Fruit fly (Drosophila melanogaster) whole organism, prepupa: Measurements from ENCODE around the gene CG14275.

ENCODE experiments used
- Blimp-1 ChIP-seq: fragments of 200-800 bp; sonication (Bioruptor generic); optimal IDR thresholded peaks from 3 replicates; lab custom pipeline; 2017; ENCODE audit warnings: missing biosample characterization, missing genetic modification characterization, mild to moderate bottlenecking, moderate library complexity, missing genetic modification reagents
- CG10631 ChIP-seq: fragments of 200-800 bp; sonication (Bioruptor generic); optimal IDR thresholded peaks from 2 replicates; lab custom pipeline; 2016; ENCODE audit warnings: missing biosample characterization, missing genetic modification characterization
- CG10669 ChIP-seq: fragments of 200-800 bp; sonication (Bioruptor generic); optimal IDR thresholded peaks from 3 replicates; lab custom pipeline; 2018; ENCODE audit warnings: missing biosample characterization, mild to moderate bottlenecking, missing genetic modification characterization, moderate library complexity
- CG11294 ChIP-seq: fragments of 200-800 bp; sonication (Bioruptor generic); IDR thresholded peaks from 2 replicates; pipeline ENCODE4 v1.3.6; 2022; ENCODE audit warnings: missing biosample characterization, missing genetic modification characterization
- CG11902 ChIP-seq: fragments of 200-800 bp; sonication (Bioruptor generic); optimal IDR thresholded peaks from 3 replicates; lab custom pipeline; 2016; ENCODE audit warnings: missing biosample characterization, missing genetic modification characterization
- CG15336 ChIP-seq: fragments of 200-800 bp; sonication (Bioruptor generic); IDR thresholded peaks from 2 replicates; pipeline ENCODE4 v1.3.6; 2022; ENCODE audit warnings: missing biosample characterization, missing genetic modification characterization
- CG1621 ChIP-seq: fragments of 200-800 bp; sonication (Bioruptor generic); optimal IDR thresholded peaks from 3 replicates; lab custom pipeline; 2018; ENCODE audit warnings: missing biosample characterization, mild to moderate bottlenecking, missing genetic modification characterization
- CG16779 ChIP-seq: fragments of 200-800 bp; sonication (Bioruptor generic); optimal IDR thresholded peaks from 3 replicates; lab custom pipeline; 2017; ENCODE audit warnings: missing biosample characterization, mild to moderate bottlenecking, missing genetic modification characterization
- CG3032 ChIP-seq: fragments of 200-800 bp; optimal IDR thresholded peaks from 2 replicates; lab custom pipeline; 2019; ENCODE audit warnings: missing biosample characterization, mild to moderate bottlenecking, missing genetic modification characterization, moderate library complexity
- CG32006 ChIP-seq: fragments of 200-800 bp; sonication (Bioruptor generic); optimal IDR thresholded peaks from 3 replicates; lab custom pipeline; 2017; ENCODE audit warnings: missing biosample characterization, mild to moderate bottlenecking, missing genetic modification characterization
- CG34406 ChIP-seq: fragments of 200-800 bp; sonication (Bioruptor generic); optimal IDR thresholded peaks from 3 replicates; lab custom pipeline; 2016; ENCODE audit warnings: missing biosample characterization, missing genetic modification characterization
- CG3919 ChIP-seq: fragments of 200-800 bp; sonication (Bioruptor generic); optimal IDR thresholded peaks from 3 replicates; lab custom pipeline; 2016; ENCODE audit warnings: missing biosample characterization, missing genetic modification characterization
- CG4318 ChIP-seq: fragments of 200-800 bp; sonication (Bioruptor generic); optimal IDR thresholded peaks from 3 replicates; lab custom pipeline; 2017; ENCODE audit warnings: missing biosample characterization, mild to moderate bottlenecking, missing genetic modification characterization
- CG6163 ChIP-seq: fragments of 200-800 bp; sonication (Bioruptor generic); IDR thresholded peaks from 3 replicates; pipeline ENCODE4 v1.3.6; 2022; ENCODE audit warnings: missing biosample characterization, missing genetic modification characterization
- CG6276 ChIP-seq: fragments of 200-800 bp; sonication (Bioruptor generic); optimal IDR thresholded peaks from 2 replicates; lab custom pipeline; 2017; ENCODE audit warnings: missing biosample characterization, mild to moderate bottlenecking, missing genetic modification characterization
- CG6808 ChIP-seq: fragments of 200-800 bp; sonication (Bioruptor generic); optimal IDR thresholded peaks from 3 replicates; lab custom pipeline; 2017; ENCODE audit warnings: missing biosample characterization, missing genetic modification characterization, mild to moderate bottlenecking, moderate library complexity, missing genetic modification reagents
- CG7368 ChIP-seq: fragments of 200-800 bp; sonication (Bioruptor generic); optimal IDR thresholded peaks from 3 replicates; lab custom pipeline; 2016; ENCODE audit warnings: missing biosample characterization, missing genetic modification characterization
- CG8119 ChIP-seq: fragments of 200-800 bp; sonication (Bioruptor generic); IDR thresholded peaks from 3 replicates; pipeline ENCODE4 v1.3.6; 2022; ENCODE audit warnings: missing biosample characterization, missing genetic modification characterization
- CG9139 ChIP-seq: fragments of 200-800 bp; sonication (Bioruptor generic); optimal IDR thresholded peaks from 3 replicates; lab custom pipeline; 2017; ENCODE audit warnings: missing biosample characterization, mild to moderate bottlenecking, missing genetic modification characterization
- Eip75B ChIP-seq: fragments of 200-800 bp; sonication (Bioruptor generic); optimal IDR thresholded peaks from 3 replicates; lab custom pipeline; 2016; ENCODE audit warnings: missing biosample characterization, missing genetic modification characterization
- Eip78C ChIP-seq: fragments of 200-800 bp; sonication (Bioruptor generic); peaks from one replicate; lab custom pipeline; 2016; ENCODE audit warnings: missing biosample characterization, missing genetic modification characterization
- Eip93F ChIP-seq: fragments of 200-800 bp; sonication (Bioruptor generic); optimal IDR thresholded peaks from 2 replicates; lab custom pipeline; 2016; ENCODE audit warnings: missing biosample characterization, mild to moderate bottlenecking, missing genetic modification characterization
- Ets21C ChIP-seq: fragments of 200-800 bp; sonication (Bioruptor generic); optimal IDR thresholded peaks from 3 replicates; lab custom pipeline; 2016; ENCODE audit warnings: missing biosample characterization, missing genetic modification characterization
- Ets96B ChIP-seq: fragments of 200-800 bp; optimal IDR thresholded peaks from 2 replicates; lab custom pipeline; 2019; ENCODE audit warnings: missing biosample characterization, mild to moderate bottlenecking, missing genetic modification characterization, moderate library complexity
- Gug ChIP-seq: fragments of 200-800 bp; sonication (Bioruptor generic); IDR thresholded peaks from 2 replicates; pipeline ENCODE4 v1.3.6; 2022; ENCODE audit warnings: missing biosample characterization, missing genetic modification characterization
- Hr38 ChIP-seq: sonication (Bioruptor generic); optimal IDR thresholded peaks from 2 replicates; lab custom pipeline; 2016; ENCODE audit warnings: missing biosample characterization, missing genetic modification characterization
- Hr39 ChIP-seq: fragments of 200-800 bp; sonication (Bioruptor generic); optimal IDR thresholded peaks from 2 replicates; lab custom pipeline; 2016; ENCODE audit warnings: missing biosample characterization, missing genetic modification characterization
- Hr4 ChIP-seq: fragments of 200-800 bp; sonication (Bioruptor generic); optimal IDR thresholded peaks from 3 replicates; lab custom pipeline; 2016; ENCODE audit warnings: missing biosample characterization, missing genetic modification characterization
- Met ChIP-seq: fragments of 200-800 bp; sonication (Bioruptor generic); optimal IDR thresholded peaks from 3 replicates; lab custom pipeline; 2016; ENCODE audit warnings: missing biosample characterization, missing genetic modification characterization
- OdsH ChIP-seq: fragments of 200-800 bp; sonication (Bioruptor generic); optimal IDR thresholded peaks from 3 replicates; lab custom pipeline; 2016; ENCODE audit warnings: missing biosample characterization, missing genetic modification characterization
- Smox ChIP-seq: fragments of 200-800 bp; sonication (Bioruptor generic); optimal IDR thresholded peaks from 3 replicates; lab custom pipeline; 2016; ENCODE audit warnings: missing biosample characterization, missing genetic modification characterization
- Sox102F ChIP-seq: fragments of 200-800 bp; sonication (Bioruptor generic); optimal IDR thresholded peaks from 2 replicates; lab custom pipeline; 2016; ENCODE audit warnings: missing biosample characterization, mild to moderate bottlenecking, missing genetic modification characterization
- Sox14 ChIP-seq: fragments of 200-800 bp; sonication (Bioruptor generic); optimal IDR thresholded peaks from 3 replicates; lab custom pipeline; 2016; ENCODE audit warnings: missing biosample characterization, missing genetic modification characterization
- Sox15 ChIP-seq: fragments of 200-800 bp; sonication (Bioruptor generic); optimal IDR thresholded peaks from 3 replicates; lab custom pipeline; 2016; ENCODE audit warnings: missing biosample characterization, missing genetic modification characterization
- achi ChIP-seq: fragments of 200-800 bp; sonication (Bioruptor generic); optimal IDR thresholded peaks from 3 replicates; lab custom pipeline; 2016; ENCODE audit warnings: missing biosample characterization, missing genetic modification characterization
- cyc ChIP-seq: fragments of 200-800 bp; sonication (Bioruptor generic); optimal IDR thresholded peaks from 3 replicates; lab custom pipeline; 2016; ENCODE audit warnings: missing biosample characterization, missing genetic modification characterization
- dac ChIP-seq: fragments of 200-800 bp; sonication (Bioruptor generic); optimal IDR thresholded peaks from 2 replicates; lab custom pipeline; 2017; ENCODE audit warnings: missing biosample characterization, mild to moderate bottlenecking, missing genetic modification characterization
- dsx ChIP-seq: fragments of 200-800 bp; optimal IDR thresholded peaks from 3 replicates; lab custom pipeline; 2019; ENCODE audit warnings: missing biosample characterization, mild to moderate bottlenecking, missing genetic modification characterization, moderate library complexity; ENCODE audit not compliant: poor library complexity, severe bottlenecking
- eg ChIP-seq: fragments of 200-800 bp; sonication (Bioruptor generic); IDR thresholded peaks from 3 replicates; pipeline ENCODE4 v1.3.6; 2022; ENCODE audit warnings: missing biosample characterization, missing genetic modification characterization
- esn ChIP-seq: fragments of 200-800 bp; sonication (Bioruptor generic); optimal IDR thresholded peaks from 2 replicates; lab custom pipeline; 2016; ENCODE audit warnings: missing biosample characterization, mild to moderate bottlenecking, missing genetic modification characterization, moderate library complexity
- fd59A ChIP-seq: fragments of 200-800 bp; sonication (Bioruptor generic); optimal IDR thresholded peaks from 2 replicates; lab custom pipeline; 2017; ENCODE audit warnings: missing biosample characterization, mild to moderate bottlenecking, missing genetic modification characterization, missing genetic modification reagents
- fkh ChIP-seq: fragments of 200-800 bp; sonication (Bioruptor generic); optimal IDR thresholded peaks from 3 replicates; lab custom pipeline; 2017; ENCODE audit warnings: missing biosample characterization, mild to moderate bottlenecking, missing genetic modification characterization, moderate library complexity
- lz ChIP-seq: fragments of 200-800 bp; sonication (Bioruptor generic); optimal IDR thresholded peaks from 3 replicates; lab custom pipeline; 2016; ENCODE audit warnings: missing biosample characterization, missing genetic modification characterization
- net ChIP-seq: fragments of 200-800 bp; sonication (Bioruptor generic); optimal IDR thresholded peaks from 3 replicates; lab custom pipeline; 2016; ENCODE audit warnings: missing biosample characterization, missing genetic modification characterization
- pdm3 ChIP-seq: fragments of 200-800 bp; sonication (Bioruptor generic); optimal IDR thresholded peaks from 3 replicates; lab custom pipeline; 2016; ENCODE audit warnings: missing biosample characterization, missing genetic modification characterization
- spab ChIP-seq: fragments of 200-800 bp; sonication (Bioruptor generic); optimal IDR thresholded peaks from 2 replicates; lab custom pipeline; 2017; ENCODE audit warnings: missing biosample characterization, mild to moderate bottlenecking, missing genetic modification characterization, missing genetic modification reagents
- topi ChIP-seq: fragments of 200-800 bp; sonication (Bioruptor generic); optimal IDR thresholded peaks from 3 replicates; lab custom pipeline; 2016; ENCODE audit warnings: missing biosample characterization, missing genetic modification characterization
- vri ChIP-seq: fragments of 200-800 bp; sonication (Bioruptor generic); optimal IDR thresholded peaks from 3 replicates; lab custom pipeline; 2016; ENCODE audit warnings: missing biosample characterization, mild to moderate bottlenecking, missing genetic modification characterization

CG14275 gene

DNA sequence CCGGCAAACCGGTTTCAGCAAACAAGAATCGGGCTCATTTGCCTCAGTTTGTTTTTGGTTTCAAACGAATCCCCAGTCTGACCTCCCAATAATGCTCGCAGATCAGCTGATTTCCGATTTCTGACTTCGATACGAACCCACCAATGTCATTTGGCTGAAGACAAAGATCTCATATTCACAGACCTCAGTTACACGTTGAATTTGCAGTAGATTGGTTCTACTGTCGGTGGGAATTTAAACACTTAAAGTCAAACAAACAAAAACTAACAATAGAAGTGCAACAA lies at the start of gene CG14275:
CG14275 (plus strand) TSS at position 185 of the 284 bp plus-strand sequence.
- TF ChIP-seq Sox15 (GFP tag; lab: Kevin White, UChicago) (no peak), Ets96B (no peak), net (GFP tag; lab: Kevin White, UChicago) (no peak), Met (GFP tag; lab: Kevin White, UChicago) (no peak), CG9139 (GFP tag; lab: Kevin White, UChicago) (no peak), Hr4 (GFP tag; lab: Kevin White, UChicago) (no peak), CG3032 (tag; lab: Kevin White, UChicago) (no peak), achi (GFP tag; lab: Kevin White, UChicago) (no peak), CG34406 (GFP tag; lab: Kevin White, UChicago) (no peak), Ets21C (GFP tag; lab: Kevin White, UChicago) (no peak), CG1621 (tag; lab: Kevin White, UChicago) (no peak), CG16779 (tag; lab: Kevin White, UChicago) (no peak), fkh (no peak), Blimp-1 (GFP tag; lab: Kevin White, UChicago) (no peak), CG3919 (GFP tag; lab: Kevin White, UChicago) (no peak), Gug (no peak), CG11294 (GFP tag; lab: Robert Waterston, UW) (no peak)

dm6 chr2L:8277561-8278201 lies 49.6 kb upstream of the CG14275 start:
- TF ChIP-seq Hr4 (GFP tag; lab: Kevin White, UChicago) (peak; percentile 99), CG16779 (tag; lab: Kevin White, UChicago) (peak; percentile 96), CG6276 (GFP tag; lab: Kevin White, UChicago) (peak; percentile 98), CG6163 (GFP tag; lab: Robert Waterston, UW) (peak; percentile 99), OdsH (GFP tag; lab: Kevin White, UChicago) (peak; percentile 99), lz (peak; percentile 98), fkh (peak; percentile 65), CG15336 (GFP tag; lab: Robert Waterston, UW) (peak; percentile 100), Eip93F (peak; percentile 98), Hr39 (GFP tag; lab: Kevin White, UChicago) (peak; percentile 93), CG4318 (peak; percentile 95), Sox15 (GFP tag; lab: Kevin White, UChicago) (peak; percentile 95), Eip78C (GFP tag; lab: Kevin White, UChicago) (peak; percentile 100), Smox (GFP tag; lab: Kevin White, UChicago) (peak; percentile 98), Sox14 (GFP tag; lab: Kevin White, UChicago) (peak; percentile 98), dac (GFP tag; lab: Kevin White, UChicago) (peak; percentile 93), vri (GFP tag; lab: Kevin White, UChicago) (peak; percentile 98), Sox102F (GFP tag; lab: Kevin White, UChicago) (peak; percentile 99), esn (GFP tag; lab: Kevin White, UChicago) (peak; percentile 99), CG7368 (GFP tag; lab: Kevin White, UChicago) (peak; percentile 98), CG3919 (GFP tag; lab: Kevin White, UChicago) (peak; percentile 99), spab (GFP tag; lab: Kevin White, UChicago) (peak; percentile 98), CG11294 (GFP tag; lab: Robert Waterston, UW) (peak; percentile 99), Hr38 (no peak), pdm3 (GFP tag; lab: Kevin White, UChicago) (peak; percentile 99), CG11902 (peak; percentile 95), Met (GFP tag; lab: Kevin White, UChicago) (peak; percentile 99), net (GFP tag; lab: Kevin White, UChicago) (peak; percentile 99), CG34406 (GFP tag; lab: Kevin White, UChicago) (peak; percentile 99), CG10669 (GFP tag; lab: Kevin White, UChicago) (peak; percentile 97), topi (peak; percentile 99), CG8119 (peak; percentile 100), dsx (GFP tag; lab: Kevin White, UChicago) (peak; percentile 96), Ets96B (peak; percentile 97), CG32006 (GFP tag; lab: Kevin White, UChicago) (peak; percentile 99), cyc (GFP tag; lab: Kevin White, UChicago) (peak; percentile 98), CG10631 (peak; percentile 99), fd59A (GFP tag; lab: Kevin White, UChicago) (peak; percentile 96), Eip75B (GFP tag; lab: Kevin White, UChicago) (peak; percentile 98), CG6808 (GFP tag; lab: Kevin White, UChicago) (peak; percentile 97), eg (GFP tag; lab: Robert Waterston, UW) (peak; percentile 100), achi (GFP tag; lab: Kevin White, UChicago) (peak; percentile 99)
